Worm (Caenorhabditis elegans) whole organism, mixed stage, embryonic: ENCODE data around the gene let-418.

Experiments used
- M03D4.4 ChIP-seq: sonication (generic microtip); optimal IDR thresholded peaks from 2 replicates; lab custom pipeline; 2017; ENCODE audit warnings: mild to moderate bottlenecking, missing genetic modification characterization, missing compliant biosample characterization
- bed-3 ChIP-seq: fragments of 200-800 bp; sonication (Bioruptor generic); optimal IDR thresholded peaks from 3 replicates; lab custom pipeline; 2018; ENCODE audit warnings: mild to moderate bottlenecking, missing genetic modification characterization, moderate library complexity, missing compliant biosample characterization
- ceh-39 ChIP-seq: fragments of 150-350 bp; optimal IDR thresholded peaks from 2 replicates; lab custom pipeline; 2014; ENCODE audit warnings: missing biosample characterization, missing genetic modification characterization
- ceh-43 ChIP-seq: fragments of 200-800 bp; sonication (Bioruptor generic); optimal IDR thresholded peaks from 2 replicates; lab custom pipeline; 2018; ENCODE audit warnings: mild to moderate bottlenecking, missing genetic modification characterization, moderate library complexity, missing compliant biosample characterization
- ceh-83 ChIP-seq: fragments of 200-800 bp; sonication (Bioruptor generic); optimal IDR thresholded peaks from 2 replicates; lab custom pipeline; 2018; ENCODE audit warnings: mild to moderate bottlenecking, missing genetic modification characterization, missing compliant biosample characterization
- ces-1 ChIP-seq: fragments of 150-350 bp; optimal IDR thresholded peaks from 2 replicates; lab custom pipeline; 2014; ENCODE audit warnings: missing biosample characterization, missing genetic modification reagents, missing genetic modification characterization
- cnd-1 ChIP-seq: fragments of 200-800 bp; sonication (Bioruptor generic); optimal IDR thresholded peaks from 2 replicates; lab custom pipeline; 2018; ENCODE audit warnings: mild to moderate bottlenecking, missing genetic modification characterization, missing compliant biosample characterization
- drap-1 ChIP-seq: fragments of 200-800 bp; sonication (Bioruptor generic); optimal IDR thresholded peaks from 3 replicates; lab custom pipeline; 2018; ENCODE audit warnings: mild to moderate bottlenecking, missing genetic modification characterization, missing compliant biosample characterization
- elt-1 ChIP-seq: sonication (generic microtip); optimal IDR thresholded peaks from 2 replicates; lab custom pipeline; 2017; ENCODE audit warnings: missing genetic modification characterization, mild to moderate bottlenecking, missing compliant biosample characterization, antibody characterized with exemption, moderate library complexity, borderline replicate concordance; ENCODE audit not compliant: insufficient read depth
- elt-3 ChIP-seq: fragments of 150-350 bp; optimal IDR thresholded peaks from 2 replicates; lab custom pipeline; 2014; ENCODE audit warnings: missing biosample characterization, missing genetic modification characterization
- flh-1 ChIP-seq: fragments of 200-800 bp; sonication (Bioruptor generic); optimal IDR thresholded peaks from 2 replicates; lab custom pipeline; 2018; ENCODE audit warnings: mild to moderate bottlenecking, missing genetic modification characterization, moderate library complexity, missing compliant biosample characterization
- ham-2 ChIP-seq: fragments of 200-800 bp; sonication (Bioruptor generic); optimal IDR thresholded peaks from 2 replicates; lab custom pipeline; 2018; ENCODE audit warnings: mild to moderate bottlenecking, missing genetic modification characterization, missing compliant biosample characterization
- hlh-1 ChIP-seq: fragments of 150-350 bp; optimal IDR thresholded peaks from 2 replicates; lab custom pipeline; 2014; ENCODE audit warnings: missing biosample characterization, missing genetic modification reagents, missing genetic modification characterization
- lin-13 ChIP-seq: fragments of 150-350 bp; optimal IDR thresholded peaks from 2 replicates; lab custom pipeline; 2014; ENCODE audit warnings: missing biosample characterization, missing genetic modification characterization
- lin-32 ChIP-seq: fragments of 200-800 bp; sonication (Bioruptor generic); optimal IDR thresholded peaks from 2 replicates; lab custom pipeline; 2018; ENCODE audit warnings: mild to moderate bottlenecking, missing genetic modification characterization, missing compliant biosample characterization
- lsy-2 ChIP-seq: fragments of 150-350 bp; optimal IDR thresholded peaks from 2 replicates; lab custom pipeline; 2014; ENCODE audit warnings: missing biosample characterization, missing genetic modification characterization
- mab-5 ChIP-seq: fragments of 150-350 bp; optimal IDR thresholded peaks from 2 replicates; lab custom pipeline; 2014; ENCODE audit warnings: missing biosample characterization, missing genetic modification characterization
- mep-1 ChIP-seq: fragments of 150-350 bp; optimal IDR thresholded peaks from 2 replicates; lab custom pipeline; 2017; ENCODE audit warnings: missing biosample characterization, missing genetic modification reagents, missing genetic modification characterization, inconsistent platforms
- mls-2 ChIP-seq: sonication (generic microtip); optimal IDR thresholded peaks from 2 replicates; lab custom pipeline; 2016; ENCODE audit warnings: mild to moderate bottlenecking, missing genetic modification characterization, moderate library complexity, missing compliant biosample characterization
- nhr-12 ChIP-seq: fragments of 150-350 bp; optimal IDR thresholded peaks from 2 replicates; lab custom pipeline; 2014; ENCODE audit warnings: missing biosample characterization, missing genetic modification characterization
- nhr-2 ChIP-seq: fragments of 150-350 bp; optimal IDR thresholded peaks from 2 replicates; lab custom pipeline; 2014; ENCODE audit warnings: missing biosample characterization, missing genetic modification characterization
- nhr-237 ChIP-seq: fragments of 150-350 bp; optimal IDR thresholded peaks from 2 replicates; lab custom pipeline; 2014; ENCODE audit warnings: missing biosample characterization, missing genetic modification characterization
- nhr-76 ChIP-seq: sonication (generic microtip); optimal IDR thresholded peaks from 2 replicates; lab custom pipeline; 2017; ENCODE audit warnings: missing biosample characterization, missing genetic modification characterization
- sem-2 ChIP-seq: fragments of 200-800 bp; sonication (Bioruptor generic); optimal IDR thresholded peaks from 2 replicates; lab custom pipeline; 2018; ENCODE audit warnings: mild to moderate bottlenecking, missing genetic modification characterization, missing compliant biosample characterization
- snpc-4 ChIP-seq: fragments of 150-350 bp; optimal IDR thresholded peaks from 2 replicates; lab custom pipeline; 2014; ENCODE audit warnings: missing biosample characterization, missing genetic modification characterization
- tbx-8 ChIP-seq: fragments of 200-800 bp; sonication (Bioruptor generic); optimal IDR thresholded peaks from 2 replicates; lab custom pipeline; 2018; ENCODE audit warnings: mild to moderate bottlenecking, missing genetic modification characterization, moderate library complexity, missing compliant biosample characterization
- unc-120 ChIP-seq: sonication (generic microtip); optimal IDR thresholded peaks from 2 replicates; lab custom pipeline; 2017; ENCODE audit warnings: missing genetic modification characterization, missing compliant biosample characterization; ENCODE audit not compliant: poor library complexity, severe bottlenecking
- unc-39 ChIP-seq: fragments of 150-350 bp; optimal IDR thresholded peaks from 2 replicates; lab custom pipeline; 2014; ENCODE audit warnings: missing biosample characterization, missing genetic modification characterization
- unc-62 ChIP-seq: fragments of 150-350 bp; optimal IDR thresholded peaks from 2 replicates; lab custom pipeline; 2014; ENCODE audit warnings: missing biosample characterization, missing genetic modification reagents, missing genetic modification characterization
- zip-8 ChIP-seq: fragments of 150-350 bp; optimal IDR thresholded peaks from 2 replicates; lab custom pipeline; 2014; ENCODE audit warnings: missing biosample characterization, missing genetic modification characterization
- ztf-11 ChIP-seq: fragments of 150-350 bp; optimal IDR thresholded peaks from 2 replicates; lab custom pipeline; 2014; ENCODE audit warnings: missing biosample characterization, missing genetic modification characterization

The let-418 gene

DNA sequence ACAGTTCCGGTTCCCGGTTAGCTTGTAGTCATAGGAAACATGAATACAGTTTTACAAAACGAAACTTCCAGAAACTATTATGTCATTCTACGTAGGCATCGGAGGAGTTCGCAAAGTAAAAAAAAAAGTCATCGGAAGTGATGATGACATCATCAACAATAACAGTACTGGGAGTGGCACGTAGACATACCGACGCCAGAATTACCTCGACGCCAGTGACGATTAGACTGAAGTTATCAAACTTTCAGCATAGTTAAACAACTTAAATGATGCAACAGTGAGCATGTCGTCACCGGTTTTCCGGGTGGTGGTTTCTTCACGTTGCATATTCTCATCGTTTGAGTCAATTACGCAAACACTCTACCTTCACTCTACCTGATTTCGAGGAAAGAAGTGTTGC is 6.2 kb upstream of the let-418 start:
- TF ChIP-seq mab-5: no peak
- no peak for TF ChIP-seq cnd-1
- TF ChIP-seq flh-1 (GFP tag; lab: Kevin White, UChicago): no peak
- no peak for TF ChIP-seq unc-39 (tag; lab: Kevin White, UChicago)
- no peak for TF ChIP-seq ces-1
- TF ChIP-seq sem-2 (GFP tag; lab: Kevin White, UChicago): no peak
- TF ChIP-seq, all 35 proteins: peak for 0

DNA sequence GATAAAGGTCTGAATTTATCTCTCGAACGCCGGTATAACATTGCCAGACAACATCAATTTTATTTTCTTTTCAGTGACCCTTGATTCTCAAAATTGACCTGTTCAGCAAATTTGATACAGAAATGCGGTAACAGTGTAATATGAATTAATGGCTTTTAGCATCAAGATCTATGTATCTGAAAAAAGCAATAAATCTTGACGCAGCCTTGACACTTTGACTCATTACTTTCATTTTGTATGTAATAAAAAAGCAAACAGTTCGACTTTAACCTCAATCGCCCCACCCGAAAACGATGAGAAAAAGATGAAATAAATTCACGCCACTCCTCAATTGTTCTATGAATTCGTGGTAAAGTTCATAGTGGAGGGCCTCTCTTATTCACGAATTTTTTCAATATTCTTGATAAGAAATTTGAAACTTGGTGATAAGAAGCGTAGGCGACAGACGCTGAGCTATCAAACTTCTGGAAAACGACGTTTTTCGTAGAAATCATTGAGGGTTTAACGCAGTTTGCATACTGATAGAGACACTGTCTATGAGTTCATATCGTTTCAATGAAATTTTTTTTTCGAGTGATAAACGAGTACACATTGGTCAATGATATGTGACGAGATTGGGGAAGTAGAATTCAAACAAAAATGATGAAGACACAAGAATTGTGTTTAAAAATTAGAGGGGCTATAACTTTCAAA is 5.0 kb upstream of the let-418 start:
- no peak for TF ChIP-seq nhr-2 (tag; lab: Kevin White, UChicago)

DNA sequence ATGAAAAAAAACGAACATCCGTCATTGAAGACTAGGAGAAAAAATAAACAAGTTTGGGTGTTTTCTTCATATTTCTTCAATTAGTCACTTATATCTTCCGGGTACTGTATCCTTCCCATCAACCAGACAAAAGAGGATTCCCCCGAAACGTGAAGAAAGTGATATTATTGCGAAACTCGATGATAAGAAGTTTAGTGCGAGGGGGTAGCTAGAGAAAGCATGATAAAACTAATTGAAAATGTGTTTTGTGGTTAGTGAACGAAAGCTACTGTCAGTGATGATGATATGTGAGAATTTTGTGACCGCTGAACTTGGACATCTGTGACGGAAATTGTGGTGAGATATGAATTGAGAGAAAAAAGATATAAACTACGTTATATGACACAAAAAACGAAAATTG is 3.7 kb upstream of the let-418 start:
- TF ChIP-seq elt-3 (peak; percentile 27), nhr-2 (tag; lab: Kevin White, UChicago) (no peak)

DNA sequence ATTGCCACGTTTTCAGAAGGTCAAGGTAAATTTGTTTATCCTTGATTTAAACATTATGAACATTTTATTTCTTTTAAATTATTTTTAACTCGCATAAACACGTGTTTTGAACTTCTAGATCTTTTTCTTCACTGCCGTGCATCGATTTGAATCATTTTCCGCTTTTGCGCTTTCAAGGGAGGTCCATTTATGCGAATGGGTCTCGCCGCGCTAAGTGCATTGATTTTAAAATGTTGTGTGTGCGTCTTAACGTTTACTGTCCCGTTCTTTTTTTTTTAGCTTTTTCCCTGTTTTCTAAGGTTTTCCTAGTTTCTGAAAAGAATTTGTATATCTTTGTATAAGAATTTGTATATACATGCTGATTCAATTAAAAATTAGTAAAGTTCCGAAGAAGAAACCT is 1.2 kb upstream of the let-418 start:
- no peak for TF ChIP-seq mls-2 (tag; lab: Kevin White, UChicago)
- TF ChIP-seq snpc-4: no peak
- TF ChIP-seq mab-5: no peak
- TF ChIP-seq elt-3: no peak
- TF ChIP-seq hlh-1: no peak
- TF ChIP-seq lin-13 (tag; lab: Kevin White, UChicago): no peak
- TF ChIP-seq cnd-1: no peak
- TF ChIP-seq nhr-237 (tag; lab: Kevin White, UChicago): no peak
- TF ChIP-seq drap-1 (GFP tag; lab: Kevin White, UChicago): no peak
- no peak for TF ChIP-seq ham-2

DNA sequence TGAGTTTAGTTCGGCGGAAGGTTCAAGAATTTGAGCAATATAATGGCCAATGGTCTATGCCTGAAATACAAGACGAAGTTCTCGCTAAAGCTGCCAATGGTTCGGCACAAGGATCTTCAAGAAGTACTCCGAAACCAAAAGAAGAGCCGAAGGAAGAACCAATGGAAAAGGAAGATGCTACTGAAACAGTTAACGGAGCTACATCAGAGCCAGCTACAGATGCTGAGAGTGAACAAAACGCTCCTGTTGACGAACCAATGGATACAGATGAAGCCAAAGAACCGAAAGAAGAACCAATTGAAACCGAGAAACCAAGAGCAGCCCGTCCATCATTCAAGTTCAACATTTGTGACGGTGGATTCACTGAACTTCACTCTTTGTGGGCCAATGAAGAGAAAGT is 4.6 kb downstream of the let-418 start:
- TF ChIP-seq lin-32 (no peak), ceh-39 (tag; lab: Kevin White, UChicago) (no peak), zip-8 (tag; lab: Kevin White, UChicago) (no peak), mep-1 (no peak), snpc-4 (no peak), ham-2 (no peak), unc-120 (tag; lab: Kevin White, UChicago) (no peak), lsy-2 (tag; lab: Kevin White, UChicago) (no peak), unc-39 (tag; lab: Kevin White, UChicago) (no peak), ceh-83 (GFP tag; lab: Kevin White, UChicago) (no peak), M03D4.4 (tag; lab: Kevin White, UChicago) (no peak), hlh-1 (no peak), nhr-76 (tag; lab: Kevin White, UChicago) (no peak), flh-1 (GFP tag; lab: Kevin White, UChicago) (no peak), nhr-237 (tag; lab: Kevin White, UChicago) (no peak)

DNA sequence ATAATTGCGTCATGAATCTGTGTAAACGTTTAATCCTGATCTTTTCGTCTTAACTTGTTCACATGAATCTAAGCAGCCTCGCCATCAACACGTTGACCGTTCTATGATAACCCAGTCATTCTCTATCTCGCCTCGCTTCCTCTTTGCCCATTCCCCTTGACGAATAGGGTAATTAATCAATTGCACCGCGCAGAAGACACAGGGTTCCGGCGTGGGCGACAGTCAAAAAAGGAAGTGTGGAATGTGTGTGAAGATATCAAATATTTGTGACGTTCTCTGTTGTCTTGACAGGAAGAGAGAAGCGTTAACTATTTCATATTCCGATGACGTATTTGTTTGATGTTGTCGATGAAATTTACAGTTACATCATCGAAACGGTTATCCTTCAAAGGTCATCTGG is 6.2 kb downstream of the let-418 start:
- TF ChIP-seq nhr-2 (tag; lab: Kevin White, UChicago) (no peak), ceh-43 (no peak), ztf-11 (no peak), elt-1 (tag; lab: Kevin White, UChicago) (no peak), tbx-8 (GFP tag; lab: Kevin White, UChicago) (no peak)

DNA sequence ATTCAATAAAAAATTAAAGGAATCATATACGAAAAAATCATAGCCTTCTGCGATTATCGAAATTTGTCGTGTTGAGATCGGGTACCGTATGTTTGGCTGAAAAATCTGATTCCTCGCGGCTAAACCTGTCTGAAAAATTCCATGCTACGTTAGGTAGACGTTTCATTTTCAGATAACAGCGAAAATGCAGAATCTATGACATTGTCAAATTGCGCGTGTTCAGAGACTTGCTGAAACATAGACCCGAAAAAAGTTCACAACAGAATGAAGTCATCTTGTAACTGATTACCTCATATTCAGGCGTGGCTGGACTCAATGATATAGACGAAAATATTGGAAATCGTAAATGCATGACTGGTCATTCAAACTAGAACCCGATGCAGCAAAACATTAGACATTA is 6.9 kb downstream of the let-418 start, which contains the start of gene srh-76:
srh-76 (plus strand) TSS at position 301 of the 400 bp plus-strand sequence.
- no peak for TF ChIP-seq flh-1 (GFP tag; lab: Kevin White, UChicago)
- TF ChIP-seq nhr-237 (tag; lab: Kevin White, UChicago): no peak
- no peak for TF ChIP-seq nhr-12 (tag; lab: Kevin White, UChicago)
- no peak for TF ChIP-seq snpc-4
- TF ChIP-seq hlh-1: no peak
- no peak for TF ChIP-seq unc-39 (tag; lab: Kevin White, UChicago)
- TF ChIP-seq unc-62 (GFP tag; lab: Kevin White, UChicago): no peak
- no peak for TF ChIP-seq ztf-11
- TF ChIP-seq drap-1 (GFP tag; lab: Kevin White, UChicago): no peak
- no peak for TF ChIP-seq ceh-43
- no peak for TF ChIP-seq bed-3 (GFP tag; lab: Kevin White, UChicago)
